Worm (Caenorhabditis elegans): ENCODE data around the gene odr-8.

The odr-8 gene

ce11 chrIV:6582604-6583003, at the start of gene odr-8:
TSS of gene odr-8 (minus strand) at chrIV:6582704.
- TF ChIP-seq tag-97 (GFP tag; IDR thresholded peaks at IDR 0.05) (no peak), zag-1 (tag; optimal IDR thresholded peaks at IDR 0.05) (no peak), unc-39 (tag; optimal IDR thresholded peaks at IDR 0.05) (no peak), tra-1 (GFP tag; IDR thresholded peaks at IDR 0.05) (no peak), spr-1 (tag; optimal IDR thresholded peaks at IDR 0.05) (no peak), saeg-2 (GFP tag; IDR thresholded peaks at IDR 0.05) (no peak)

DNA sequence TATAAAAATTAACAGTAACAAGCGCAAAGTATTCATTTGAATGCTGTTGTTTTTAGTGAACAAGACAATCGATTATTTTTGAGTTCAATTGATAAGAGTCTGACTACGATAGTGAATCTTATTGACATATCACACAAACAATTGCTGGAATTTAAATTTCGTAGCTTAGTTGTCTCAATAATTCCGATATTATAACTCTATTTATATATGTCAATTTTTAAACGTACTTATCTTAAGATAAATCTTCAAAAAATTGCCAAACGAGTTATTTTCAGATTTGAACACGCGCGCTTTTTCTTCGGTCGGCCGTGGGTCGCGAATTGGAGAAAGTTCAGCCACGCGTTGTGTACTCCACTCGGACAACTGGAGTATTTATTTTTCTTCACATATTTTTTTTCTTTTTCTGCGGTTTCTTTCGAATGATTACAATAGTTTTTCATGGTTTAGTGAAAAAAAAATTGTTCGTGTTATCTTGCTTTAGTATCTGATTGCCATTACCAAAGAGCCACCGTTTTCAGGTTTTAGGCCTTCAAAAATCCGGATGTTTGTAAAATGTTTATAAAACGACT, 49.3 kb upstream of the odr-8 start, which contains the start of the genes cest-5.1 and C01B10.9:
cest-5.1 (minus strand) TSS at position 51 of the 569 bp plus-strand sequence.
C01B10.9 (plus strand) TSS at position 519 of the 569 bp plus-strand sequence.
- TF ChIP-seq lin-15B (tag; optimal IDR thresholded peaks at IDR 0.05), result no peak
- peak; percentile 12 for TF ChIP-seq snpc-4 (tag; optimal IDR thresholded peaks at IDR 0.05)
- peak in 1 of 2 experiments; percentile 90 for TF ChIP-seq hif-1 (tag; optimal IDR thresholded peaks at IDR 0.05)
- peak; percentile 86 for TF ChIP-seq ZK337.2 (GFP tag; IDR thresholded peaks at IDR 0.05)
- peak; percentile 74 for TF ChIP-seq lin-38 (GFP tag; IDR thresholded peaks at IDR 0.05)
- TF ChIP-seq fkh-10 (GFP tag; optimal IDR thresholded peaks at IDR 0.05), result no peak
- TF ChIP-seq nhr-102 (tag; optimal IDR thresholded peaks at IDR 0.05), result peak; percentile 33
- TF ChIP-seq dve-1 (tag; optimal IDR thresholded peaks at IDR 0.05; ENCODE audit: insufficient read depth), result peak; percentile 49
- TF ChIP-seq zag-1 (tag; optimal IDR thresholded peaks at IDR 0.05), result no peak
- no peak for TF ChIP-seq Y105C5A.15 (GFP tag; IDR thresholded peaks at IDR 0.05)
- no peak for TF ChIP-seq mdt-29 (GFP tag; IDR thresholded peaks at IDR 0.05)
- peak; percentile 33; the same call in 1 of the 2 replicates for TF ChIP-seq ceh-44 (GFP tag; IDR thresholded peaks at IDR 0.05)
- no peak for TF ChIP-seq spr-3 (GFP tag; optimal IDR thresholded peaks at IDR 0.05)
- TF ChIP-seq duxl-1 (tag; optimal IDR thresholded peaks at IDR 0.05; ENCODE audit: poor library complexity), result peak; percentile 41
- TF ChIP-seq daf-19 (GFP tag; conservative IDR thresholded peaks at IDR 0.05), result no peak
- peak; percentile 99 for TF ChIP-seq mes-2 (tag; optimal IDR thresholded peaks at IDR 0.05; ENCODE audit: poor library complexity, severe bottlenecking)
- no peak for TF ChIP-seq Y75B8A.6 (GFP tag; IDR thresholded peaks at IDR 0.05)
- no peak for TF ChIP-seq attf-4 (tag; optimal IDR thresholded peaks at IDR 0.05)
- no peak for TF ChIP-seq lin-1 (GFP tag; IDR thresholded peaks at IDR 0.05)
- no peak for TF ChIP-seq F37D6.2 (tag; optimal IDR thresholded peaks at IDR 0.05)
- no peak for TF ChIP-seq D1046.2 (GFP tag; IDR thresholded peaks at IDR 0.05)
- TF ChIP-seq zip-11 (GFP tag; IDR thresholded peaks at IDR 0.05), result no peak
- TF ChIP-seq nhr-25 (tag; optimal IDR thresholded peaks at IDR 0.05; ENCODE audit: borderline replicate concordance, insufficient read depth), result no peak
- TF ChIP-seq unc-130 (GFP tag; optimal IDR thresholded peaks at IDR 0.05), result peak; percentile 88
- no peak for TF ChIP-seq ceh-20 (GFP tag; IDR thresholded peaks at IDR 0.05)
- TF ChIP-seq hmg-1.1 (GFP tag; IDR thresholded peaks at IDR 0.05), result no peak
- TF ChIP-seq lin-13 (GFP tag; optimal IDR thresholded peaks at IDR 0.05), result no peak
- no peak for TF ChIP-seq ceh-32 (tag; optimal IDR thresholded peaks at IDR 0.05; ENCODE audit: poor library complexity)
- TF ChIP-seq F10B5.3 (tag; optimal IDR thresholded peaks at IDR 0.05), result no peak
- TF ChIP-seq dmd-6 (GFP tag; IDR thresholded peaks at IDR 0.05), result peak; percentile 63
- TF ChIP-seq tra-1 (GFP tag; IDR thresholded peaks at IDR 0.05), result no peak
- TF ChIP-seq dpl-1 (GFP tag; optimal IDR thresholded peaks at IDR 0.05), result peak; percentile 95
- TF ChIP-seq ceh-82 (tag; optimal IDR thresholded peaks at IDR 0.05), result no peak
- peak; percentile 15 for TF ChIP-seq T20F7.1 (GFP tag; optimal IDR thresholded peaks at IDR 0.05)
- TF ChIP-seq mdl-1 (tag; optimal IDR thresholded peaks at IDR 0.05), result no peak
- TF ChIP-seq madf-9 (GFP tag; conservative IDR thresholded peaks at IDR 0.05), result 0 out of 2 replicates have a peak, but pooled peaks have one; percentile 31
- TF ChIP-seq rbr-2 (tag; optimal IDR thresholded peaks at IDR 0.05), result peak; percentile 30
- peak; percentile 90 for TF ChIP-seq snpc-1.2 (GFP tag; IDR thresholded peaks at IDR 0.05)
- TF ChIP-seq hlh-11 (tag; optimal IDR thresholded peaks at IDR 0.05), result no peak
- TF ChIP-seq lsy-2 (tag; optimal IDR thresholded peaks at IDR 0.05), result peak in 1 of 2 experiments; percentile 79
- TF ChIP-seq daf-16 (GFP tag; optimal IDR thresholded peaks at IDR 0.05), result peak in 1 of 2 experiments; percentile 7
- TF ChIP-seq daf-16 (tag; optimal IDR thresholded peaks at IDR 0.05), result peak; percentile 59
- no peak for TF ChIP-seq ztf-7 (tag; optimal IDR thresholded peaks at IDR 0.05)
- TF ChIP-seq nhr-28 (tag; optimal IDR thresholded peaks at IDR 0.05), result peak; percentile 31
